Fruit fly (Drosophila melanogaster): Measurements from ENCODE around the gene CG7560.

The CG7560 gene

DNA sequence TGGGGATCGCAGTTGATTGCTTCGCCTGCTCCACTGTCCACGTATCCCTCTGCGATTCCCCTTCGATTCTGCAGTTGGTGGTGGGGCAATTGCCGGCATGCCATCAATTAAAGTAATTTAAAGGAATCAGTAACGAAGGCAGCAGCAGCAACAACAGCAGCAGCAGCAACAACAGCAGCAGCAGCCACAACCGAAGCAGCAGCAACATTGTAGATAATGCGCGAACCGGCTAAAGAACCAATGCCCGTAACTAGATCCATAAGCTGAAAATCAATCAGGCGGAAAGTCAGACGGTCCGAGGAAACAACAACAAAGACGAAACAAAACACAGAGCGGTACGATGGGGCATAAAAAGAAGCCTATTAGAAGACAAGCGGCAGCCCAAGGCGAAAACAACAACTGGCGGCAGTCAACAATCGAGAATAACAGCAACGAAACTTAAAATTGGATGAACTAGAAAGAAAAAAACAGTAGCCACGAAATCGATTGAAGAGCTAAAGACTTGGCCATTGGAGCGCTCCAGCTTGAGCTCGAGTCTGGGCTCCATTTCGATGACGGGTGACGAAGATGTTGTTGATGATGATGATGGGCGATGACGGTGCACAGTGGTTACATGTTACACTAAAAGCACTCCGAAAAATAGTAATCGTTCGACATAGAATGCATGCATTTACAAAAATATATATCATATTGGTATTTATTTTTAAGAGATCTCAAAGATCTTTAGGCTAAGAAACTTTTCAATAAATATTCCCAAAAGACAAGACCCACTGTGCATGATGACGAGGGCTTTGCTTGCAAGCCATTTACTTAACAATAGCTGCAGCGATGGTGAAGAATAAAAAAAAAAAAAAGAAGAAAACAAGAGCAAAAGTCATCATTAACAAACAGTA, 19.4 kb upstream of the CG7560 start (continued):
- TF ChIP-seq Sox102F (GFP tag; optimal IDR thresholded peaks at IDR 0.05) (peak; percentile 98), CG17328 (GFP tag; IDR thresholded peaks at IDR 0.05) (peak; percentile 98), Neu2 (GFP tag; optimal IDR thresholded peaks at IDR 0.05; ENCODE audit: borderline replicate concordance) (no peak), CG7987 (GFP tag; optimal IDR thresholded peaks at IDR 0.05) (peak; percentile 70), zf30C (GFP tag; optimal IDR thresholded peaks at IDR 0.05) (no peak), ac (GFP tag; optimal IDR thresholded peaks at IDR 0.05) (peak; percentile 82), lola (GFP tag; optimal IDR thresholded peaks at IDR 0.05) (peak in 1 of 3 experiments; percentile 96), Rfx (GFP tag; IDR thresholded peaks at IDR 0.05) (peak; percentile 90), CG6813 (GFP tag; optimal IDR thresholded peaks at IDR 0.05) (peak; percentile 94), gt (GFP tag; IDR thresholded peaks at IDR 0.05) (peak; percentile 89), D19A (tag; optimal IDR thresholded peaks at IDR 0.05) (peak; percentile 92), cg (GFP tag; optimal IDR thresholded peaks at IDR 0.05) (no peak), Hsf (GFP tag; optimal IDR thresholded peaks at IDR 0.05) (peak; percentile 96), CG7357 (GFP tag; IDR thresholded peaks at IDR 0.05) (peak; percentile 89), CG11504 (tag; optimal IDR thresholded peaks at IDR 0.05) (peak; percentile 95), ERR (GFP tag; optimal IDR thresholded peaks at IDR 0.05) (peak; percentile 77), gcm2 (GFP tag; optimal IDR thresholded peaks at IDR 0.05) (peak; percentile 83), dm (GFP tag; optimal IDR thresholded peaks at IDR 0.05) (peak; percentile 83), CG17385 (GFP tag; optimal IDR thresholded peaks at IDR 0.05) (peak; percentile 93), CG12744 (GFP tag; optimal IDR thresholded peaks at IDR 0.05) (peak; percentile 90), CG2120 (GFP tag; optimal IDR thresholded peaks at IDR 0.05) (peak; percentile 87), phol (tag; optimal IDR thresholded peaks at IDR 0.05) (peak; percentile 95), kah (GFP tag; optimal IDR thresholded peaks at IDR 0.05) (peak; percentile 86), CG11093 (GFP tag; IDR thresholded peaks at IDR 0.05) (peak; percentile 93), Max (GFP tag; optimal IDR thresholded peaks at IDR 0.05) (peak; percentile 91), bowl (GFP tag; IDR thresholded peaks at IDR 0.05) (peak; percentile 87), CG17568 (GFP tag; optimal IDR thresholded peaks at IDR 0.05) (peak; percentile 93), ato (GFP tag; IDR thresholded peaks at IDR 0.05; ENCODE audit: partially characterized antibody) (no peak), CG1603 (tag; optimal IDR thresholded peaks at IDR 0.05) (peak; percentile 96), sug (tag; optimal IDR thresholded peaks at IDR 0.05) (peak; percentile 79), Six4 (GFP tag; optimal IDR thresholded peaks at IDR 0.05) (peak; percentile 95), ttk (GFP tag; IDR thresholded peaks at IDR 0.05) (peak; percentile 97), tna (GFP tag; IDR thresholded peaks at IDR 0.05; ENCODE audit: partially characterized antibody) (no peak), Atf6 (GFP tag; IDR thresholded peaks at IDR 0.05) (peak; percentile 92), sisA (GFP tag; IDR thresholded peaks at IDR 0.05) (peak; percentile 94), CoRest (tag; optimal IDR thresholded peaks at IDR 0.05) (peak; percentile 95), CG7839 (tag; optimal IDR thresholded peaks at IDR 0.05) (peak; percentile 96), ewg (GFP tag; optimal IDR thresholded peaks at IDR 0.05) (peak; percentile 92), CG12071 (GFP tag; optimal IDR thresholded peaks at IDR 0.05) (peak; percentile 81), GATAe (GFP tag; conservative IDR thresholded peaks at IDR 0.05) (peak; percentile 72), CG34422 (GFP tag; IDR thresholded peaks at IDR 0.05) (peak; percentile 93), inv (GFP tag; IDR thresholded peaks at IDR 0.05; ENCODE audit: partially characterized antibody) (peak; percentile 13; the same call in 1 of the 2 replicates), CG43689 (GFP tag; IDR thresholded peaks at IDR 0.05) (peak; percentile 94), zen2 (GFP tag; IDR thresholded peaks at IDR 0.05; ENCODE audit: partially characterized antibody) (no peak), CG9609 (GFP tag; optimal IDR thresholded peaks at IDR 0.05) (peak; percentile 93), CG9817 (tag; optimal IDR thresholded peaks at IDR 0.05) (peak; percentile 89), Aef1 (GFP tag; IDR thresholded peaks at IDR 0.05) (peak; percentile 92), CTCF (GFP tag; optimal IDR thresholded peaks at IDR 0.05) (peak; percentile 54)
